Worm (Caenorhabditis elegans) whole organism, L3 larva: Measurements from ENCODE around the gene sre-6.

Experiments used
- R02D3.7 ChIP-seq: fragments of 150-350 bp; optimal IDR thresholded peaks from 2 replicates; lab custom pipeline; 2014; ENCODE audit warnings: missing biosample characterization, missing genetic modification characterization
- ZK546.5 ChIP-seq: sonication (generic microtip); optimal IDR thresholded peaks from 2 replicates; lab custom pipeline; 2017; ENCODE audit warnings: missing biosample characterization, missing genetic modification characterization
- aly-2 ChIP-seq: fragments of 150-350 bp; optimal IDR thresholded peaks from 2 replicates; lab custom pipeline; 2014; ENCODE audit warnings: missing biosample characterization, missing genetic modification characterization
- ama-1 ChIP-seq: fragments of 150-350 bp; optimal IDR thresholded peaks from 2 replicates; lab custom pipeline; 2018
- ceh-16 ChIP-seq: sonication (generic microtip); optimal IDR thresholded peaks from 2 replicates; lab custom pipeline; 2017; ENCODE audit warnings: missing biosample characterization, missing genetic modification characterization
- ceh-28 ChIP-seq: fragments of 150-350 bp; optimal IDR thresholded peaks from 2 replicates; lab custom pipeline; 2014; ENCODE audit warnings: missing biosample characterization, missing genetic modification reagents, missing genetic modification characterization
- ceh-82 ChIP-seq: fragments of 150-350 bp; optimal IDR thresholded peaks from 2 replicates; lab custom pipeline; 2014; ENCODE audit warnings: missing biosample characterization, missing genetic modification characterization
- ceh-9 ChIP-seq: sonication (generic microtip); optimal IDR thresholded peaks from 2 replicates; lab custom pipeline; 2018; ENCODE audit warnings: missing biosample characterization, missing genetic modification characterization
- egl-27 ChIP-seq: sonication (generic microtip); optimal IDR thresholded peaks from 4 replicates; lab custom pipeline; 2017; ENCODE audit warnings: missing biosample characterization, missing genetic modification reagents, missing genetic modification characterization
- egl-5 ChIP-seq: fragments of 150-350 bp; optimal IDR thresholded peaks from 2 replicates; lab custom pipeline; 2017; ENCODE audit warnings: missing biosample characterization, missing genetic modification reagents, missing genetic modification characterization, inconsistent platforms
- elt-1 ChIP-seq: fragments of 150-350 bp; optimal IDR thresholded peaks from 2 replicates; lab custom pipeline; 2014; ENCODE audit warnings: missing biosample characterization, missing genetic modification characterization
- elt-2 ChIP-seq: sonication (generic microtip); optimal IDR thresholded peaks from 2 replicates; lab custom pipeline; 2016; ENCODE audit warnings: missing genetic modification reagents, mild to moderate bottlenecking, missing genetic modification characterization, missing compliant biosample characterization
- eor-1 ChIP-seq, 2 experiments: fragments of 150-350 bp; optimal IDR thresholded peaks; 2 replicates each; lab custom pipeline; 2014 to 2018; ENCODE audit warnings: missing biosample characterization in 2 of 2, missing genetic modification characterization in 2 of 2
- fkh-2 ChIP-seq: fragments of 150-350 bp; optimal IDR thresholded peaks from 2 replicates; lab custom pipeline; 2014; ENCODE audit warnings: missing biosample characterization, missing genetic modification reagents, missing genetic modification characterization
- fos-1 ChIP-seq: fragments of 150-350 bp; optimal IDR thresholded peaks from 2 replicates; lab custom pipeline; 2014; ENCODE audit warnings: missing biosample characterization, missing genetic modification characterization
- hmg-11 ChIP-seq: sonication (generic microtip); optimal IDR thresholded peaks from 2 replicates; lab custom pipeline; 2016; ENCODE audit warnings: missing genetic modification characterization, missing compliant biosample characterization
- jun-1 ChIP-seq: fragments of 150-350 bp; optimal IDR thresholded peaks from 2 replicates; lab custom pipeline; 2014; ENCODE audit warnings: missing biosample characterization, missing genetic modification reagents, missing genetic modification characterization
- lin-15B ChIP-seq: fragments of 150-350 bp; optimal IDR thresholded peaks from 2 replicates; lab custom pipeline; 2014; ENCODE audit warnings: missing biosample characterization, missing genetic modification characterization
- lsy-12 ChIP-seq: sonication (generic microtip); optimal IDR thresholded peaks from 2 replicates; lab custom pipeline; 2016; ENCODE audit warnings: mild to moderate bottlenecking, missing genetic modification characterization, missing compliant biosample characterization
- mdl-1 ChIP-seq: fragments of 150-350 bp; optimal IDR thresholded peaks from 2 replicates; lab custom pipeline; 2014; ENCODE audit warnings: missing biosample characterization, missing genetic modification characterization
- nfya-1 ChIP-seq: sonication (generic microtip); optimal IDR thresholded peaks from 2 replicates; lab custom pipeline; 2017; ENCODE audit warnings: missing genetic modification characterization, mild to moderate bottlenecking, missing compliant biosample characterization, antibody characterized with exemption, moderate library complexity; ENCODE audit not compliant: insufficient read depth
- nhr-11 ChIP-seq: fragments of 150-350 bp; optimal IDR thresholded peaks from 2 replicates; lab custom pipeline; 2014; ENCODE audit warnings: missing biosample characterization, missing genetic modification characterization
- nhr-12 ChIP-seq: fragments of 150-350 bp; optimal IDR thresholded peaks from 2 replicates; lab custom pipeline; 2014; ENCODE audit warnings: missing biosample characterization, missing genetic modification characterization
- nhr-23 ChIP-seq: fragments of 150-350 bp; optimal IDR thresholded peaks from 2 replicates; lab custom pipeline; 2014; ENCODE audit warnings: missing biosample characterization, missing genetic modification reagents, missing genetic modification characterization
- nhr-237 ChIP-seq: fragments of 150-350 bp; optimal IDR thresholded peaks from 2 replicates; lab custom pipeline; 2014; ENCODE audit warnings: missing biosample characterization, missing genetic modification characterization
- nhr-25 ChIP-seq: sonication (generic microtip); optimal IDR thresholded peaks from 2 replicates; lab custom pipeline; 2017; ENCODE audit warnings: missing biosample characterization, missing genetic modification characterization
- nhr-67 ChIP-seq: fragments of 150-350 bp; optimal IDR thresholded peaks from 2 replicates; lab custom pipeline; 2014; ENCODE audit warnings: missing biosample characterization, missing genetic modification characterization
- nhr-76 ChIP-seq: fragments of 150-350 bp; sonication (generic microtip); optimal IDR thresholded peaks from 5 replicates; lab custom pipeline; 2014; ENCODE audit warnings: missing biosample characterization, missing genetic modification characterization
- pha-4 ChIP-seq: fragments of 150-350 bp; optimal IDR thresholded peaks from 2 replicates; lab custom pipeline; 2014; ENCODE audit warnings: missing biosample characterization, missing genetic modification reagents, missing genetic modification characterization
- pqm-1 ChIP-seq: fragments of 150-350 bp; optimal IDR thresholded peaks from 2 replicates; lab custom pipeline; 2017; ENCODE audit warnings: missing biosample characterization, missing genetic modification characterization, inconsistent platforms
- sea-2 ChIP-seq: fragments of 150-350 bp; sonication (generic microtip); optimal IDR thresholded peaks from 4 replicates; lab custom pipeline; 2014; ENCODE audit warnings: missing biosample characterization, missing genetic modification reagents, missing genetic modification characterization
- skn-1 ChIP-seq: fragments of 150-350 bp; optimal IDR thresholded peaks from 2 replicates; lab custom pipeline; 2014; ENCODE audit warnings: missing biosample characterization, missing genetic modification characterization
- snpc-4 ChIP-seq: fragments of 150-350 bp; optimal IDR thresholded peaks from 2 replicates; lab custom pipeline; 2014; ENCODE audit warnings: missing biosample characterization, missing genetic modification characterization
- unc-62 ChIP-seq: fragments of 150-350 bp; sonication (generic microtip); optimal IDR thresholded peaks from 4 replicates; lab custom pipeline; 2014; ENCODE audit warnings: missing biosample characterization, missing genetic modification reagents, missing genetic modification characterization
- zag-1 ChIP-seq: fragments of 150-350 bp; optimal IDR thresholded peaks from 2 replicates; lab custom pipeline; 2014; ENCODE audit warnings: missing biosample characterization, missing genetic modification characterization

sre-6 gene

ce11 chrV:10805934-10806333, 43.3 kb upstream of the sre-6 start, which contains the start of gene prp-38:
Gene prp-38 (minus strand): TSS chrV:10806034.
- no peak for TF ChIP-seq ceh-9 (tag; lab: Kevin White, UChicago)
- no peak for TF ChIP-seq ceh-28
- no peak for TF ChIP-seq ceh-82 (tag; lab: Kevin White, UChicago)
- no peak for TF ChIP-seq egl-5 (tag; lab: Kevin White, UChicago)
- TF ChIP-seq skn-1: no peak
- no peak for TF ChIP-seq aly-2 (tag; lab: Kevin White, UChicago)
- no peak for TF ChIP-seq snpc-4 (tag; lab: Kevin White, UChicago)
- TF ChIP-seq fos-1 (tag; lab: Kevin White, UChicago): no peak

- TF ChIP-seq ceh-16 (no peak), nfya-1 (tag; lab: Kevin White, UChicago) (no peak), R02D3.7 (no peak), egl-27 (tag; lab: Kevin White, UChicago) (no peak), zag-1 (tag; lab: Kevin White, UChicago) (no peak), fkh-2 (tag; lab: Kevin White, UChicago) (no peak), nhr-12 (tag; lab: Kevin White, UChicago) (no peak), hmg-11 (tag; lab: Kevin White, UChicago) (no peak), nhr-25 (tag; lab: Kevin White, UChicago) (no peak), aly-2 (tag; lab: Kevin White, UChicago) (no peak), sea-2 (no peak), nhr-67 (tag; lab: Kevin White, UChicago) (no peak), ZK546.5 (tag; lab: Kevin White, UChicago) (no peak)
- TF ChIP-seq, all 47 proteins: peak for 0
These were observed 41.8 kb upstream of the sre-6 start, which contains the start of gene secs-1 for ce11 chrV:10804374-10804773. Gene secs-1 (minus strand): TSS chrV:10804474.

- TF ChIP-seq jun-1 (tag; lab: Kevin White, UChicago) (peak; percentile 52), elt-2 (tag; lab: Kevin White, UChicago) (peak; percentile 98), lsy-12 (no peak), ceh-16 (no peak), sea-2 (no peak), pha-4 (tag; lab: Kevin White, UChicago) (peak; percentile 62), pqm-1 (tag; lab: Kevin White, UChicago) (peak; percentile 99), egl-27 (tag; lab: Kevin White, UChicago) (no peak), mdl-1 (tag; lab: Kevin White, UChicago) (no peak)
These were observed 39.5 kb upstream of the sre-6 start for ce11 chrV:10802060-10802459.

- TF ChIP-seq elt-2 (tag; lab: Kevin White, UChicago) (peak; percentile 97), egl-5 (tag; lab: Kevin White, UChicago) (no peak), eor-1 (tag; optimal IDR thresholded peaks at IDR 0.05; lab: Kevin White, UChicago) (no peak), ama-1 (lab: Kevin White, UChicago) (no peak), zag-1 (tag; lab: Kevin White, UChicago) (no peak), sea-2 (no peak), lin-15B (no peak), jun-1 (tag; lab: Kevin White, UChicago) (peak; percentile 32), nhr-11 (tag; lab: Kevin White, UChicago) (no peak), lsy-12 (no peak), ceh-28 (no peak), pqm-1 (tag; lab: Kevin White, UChicago) (peak; percentile 90), nhr-23 (tag; lab: Kevin White, UChicago) (no peak), unc-62 (GFP tag; lab: Kevin White, UChicago) (no peak), nhr-25 (tag; lab: Kevin White, UChicago) (no peak), snpc-4 (tag; lab: Kevin White, UChicago) (no peak), nhr-67 (tag; lab: Kevin White, UChicago) (no peak), nhr-76 (tag; lab: Kevin White, UChicago) (no peak), ceh-9 (tag; lab: Kevin White, UChicago) (no peak), nhr-237 (tag; lab: Kevin White, UChicago) (no peak), pha-4 (tag; lab: Kevin White, UChicago) (peak; percentile 57), elt-1 (no peak), nhr-12 (tag; lab: Kevin White, UChicago) (no peak)
These were observed 38.6 kb upstream of the sre-6 start, which contains the start of gene D1054.18 for ce11 chrV:10801154-10801553. Gene D1054.18 (minus strand): TSS chrV:10801198.
